Worm (Caenorhabditis elegans): ENCODE data around the gene fbxb-51.

The fbxb-51 gene

DNA sequence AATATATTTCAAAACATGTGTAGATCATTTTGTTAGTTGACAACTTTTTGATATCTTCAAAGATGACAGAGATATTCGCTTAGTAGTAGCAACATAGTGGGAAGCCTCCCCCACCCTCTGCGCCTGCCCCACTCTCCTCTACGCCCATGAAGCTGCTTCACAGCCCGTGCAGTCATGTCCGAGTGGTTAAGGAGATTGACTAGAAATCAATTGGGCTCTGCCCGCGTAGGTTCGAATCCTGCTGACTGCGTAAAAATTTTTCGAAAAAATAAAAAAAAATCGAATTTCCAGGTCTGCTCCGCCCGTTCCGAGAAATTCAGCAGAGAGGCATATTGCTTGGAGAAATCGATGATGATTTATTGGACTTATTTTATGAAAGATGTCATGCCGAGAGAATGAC is 30.6 kb upstream of the fbxb-51 start (continued):
- TF ChIP-seq pax-3 (tag; optimal IDR thresholded peaks at IDR 0.05) (no peak), efl-1 (optimal IDR thresholded peaks at IDR 0.05) (peak; percentile 12 to 20), efl-1 (GFP tag; optimal IDR thresholded peaks at IDR 0.05 in 1 of 2) (peak in 1 of 2 experiments; percentile 89)

- TF ChIP-seq mab-9 (GFP tag; IDR thresholded peaks at IDR 0.05) (no peak), ceh-63 (GFP tag; optimal IDR thresholded peaks at IDR 0.05) (no peak), irx-1 (tag; optimal IDR thresholded peaks at IDR 0.05) (no peak), unc-30 (tag; optimal IDR thresholded peaks at IDR 0.05) (no peak), lsy-2 (tag; optimal IDR thresholded peaks at IDR 0.05) (no peak), nhr-77 (tag; optimal IDR thresholded peaks at IDR 0.05) (no peak), sox-4 (tag; optimal IDR thresholded peaks at IDR 0.05) (no peak), swsn-7 (tag; optimal IDR thresholded peaks at IDR 0.05) (no peak), isw-1 (GFP tag; IDR thresholded peaks at IDR 0.05) (no peak), ztf-4 (tag; optimal IDR thresholded peaks at IDR 0.05) (no peak), lin-39 (tag; optimal IDR thresholded peaks at IDR 0.05) (no peak), Y116A8C.19 (tag; optimal IDR thresholded peaks at IDR 0.05; ENCODE audit: borderline replicate concordance) (no peak), nhr-11 (tag; optimal IDR thresholded peaks at IDR 0.05) (no peak), unc-86 (tag; optimal IDR thresholded peaks at IDR 0.05) (no peak), snpc-4 (tag; optimal IDR thresholded peaks at IDR 0.05) (no peak)
Measured at ce11 chrII:1521956-1522355, 28.6 kb upstream of the fbxb-51 start.

DNA sequence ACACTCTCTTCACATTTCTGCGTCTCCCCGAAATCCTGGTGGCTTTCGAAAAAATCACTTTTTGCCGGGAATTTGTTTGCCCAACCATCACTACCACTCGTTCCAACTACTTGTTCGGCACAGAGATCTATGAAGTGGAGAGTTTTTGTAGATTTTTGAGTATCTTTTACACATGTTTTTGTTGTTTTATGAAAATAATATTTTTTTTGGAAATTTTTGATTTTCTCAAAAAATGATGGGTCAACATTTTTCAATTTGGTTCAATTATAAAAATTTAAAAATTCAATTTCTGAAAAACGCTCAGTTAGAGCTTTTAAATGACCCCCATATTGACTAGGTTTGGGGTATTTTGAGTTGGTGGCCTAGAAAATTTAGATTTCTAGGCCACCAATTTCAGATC is 25.0 kb upstream of the fbxb-51 start, which contains the start of gene Y51H7BR.7:
Gene Y51H7BR.7 (minus strand): TSS at position 101 of the 400 bp plus-strand sequence.
- no peak for TF ChIP-seq ama-1 (optimal IDR thresholded peaks at IDR 0.05)
- no peak for TF ChIP-seq hlh-4 (tag; optimal IDR thresholded peaks at IDR 0.05)
- no peak for TF ChIP-seq zag-1 (tag; optimal IDR thresholded peaks at IDR 0.05)
- TF ChIP-seq lsy-2 (tag; optimal IDR thresholded peaks at IDR 0.05), result no peak
- no peak for TF ChIP-seq unc-86 (tag; optimal IDR thresholded peaks at IDR 0.05)
- no peak for TF ChIP-seq nhr-28 (tag; optimal IDR thresholded peaks at IDR 0.05)
- TF ChIP-seq efl-1 (optimal IDR thresholded peaks at IDR 0.05), result no peak
- TF ChIP-seq efl-1 (GFP tag; optimal IDR thresholded peaks at IDR 0.05 in 1 of 2), result peak in 1 of 2 experiments; percentile 66
- no peak for TF ChIP-seq ceh-88 (GFP tag; IDR thresholded peaks at IDR 0.05)

DNA sequence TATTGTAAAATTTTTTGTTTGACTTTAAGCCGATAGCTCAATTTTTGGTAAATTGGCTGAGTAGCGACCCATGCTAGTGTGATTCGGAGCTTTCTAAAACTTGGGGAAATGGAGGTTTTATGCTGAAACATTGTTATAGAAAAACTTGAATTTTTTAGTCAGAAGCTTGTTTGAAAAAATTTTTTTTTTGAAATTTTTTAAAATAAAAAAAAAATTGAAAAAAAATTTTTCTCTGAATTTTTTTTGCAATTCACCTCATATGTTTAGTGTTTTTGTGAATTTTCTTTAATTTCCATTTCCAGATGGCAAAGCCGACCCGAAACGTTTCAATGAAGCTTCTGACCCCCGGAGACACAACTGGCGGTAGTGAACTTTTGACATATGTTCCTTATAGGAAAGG is 21.5 kb upstream of the fbxb-51 start, which contains the start of gene Y51H7BR.4:
Gene Y51H7BR.4 (plus strand): TSS at position 301 of the 400 bp plus-strand sequence.
- no peak for TF ChIP-seq pax-3 (tag; optimal IDR thresholded peaks at IDR 0.05)
- TF ChIP-seq nhr-77 (tag; optimal IDR thresholded peaks at IDR 0.05), result no peak
- TF ChIP-seq irx-1 (tag; optimal IDR thresholded peaks at IDR 0.05), result no peak

DNA sequence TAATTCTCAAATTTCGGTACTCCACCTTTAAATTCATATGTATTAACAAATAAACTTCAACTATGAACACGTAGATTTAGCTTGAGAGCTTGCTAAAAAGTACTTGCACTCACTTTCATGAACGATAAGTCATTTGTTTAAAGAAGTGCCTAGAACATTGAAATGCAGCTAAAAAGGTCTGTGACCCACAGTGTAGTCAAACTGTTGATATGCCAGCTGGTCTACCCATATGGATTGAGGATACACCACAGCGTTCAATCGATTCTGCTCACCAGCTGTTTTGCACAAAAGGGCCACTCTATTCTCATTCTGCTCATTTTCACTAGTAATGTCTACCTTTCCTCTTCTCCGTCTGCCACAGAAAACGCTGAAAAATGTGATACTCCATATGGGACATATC is 14.6 kb upstream of the fbxb-51 start, which contains the start of gene fbxb-43:
Gene fbxb-43 (plus strand): TSS at position 301 of the 400 bp plus-strand sequence.
- TF ChIP-seq rnt-1 (tag; optimal IDR thresholded peaks at IDR 0.05) (no peak), ces-1 (GFP tag; optimal IDR thresholded peaks at IDR 0.05) (no peak)

DNA sequence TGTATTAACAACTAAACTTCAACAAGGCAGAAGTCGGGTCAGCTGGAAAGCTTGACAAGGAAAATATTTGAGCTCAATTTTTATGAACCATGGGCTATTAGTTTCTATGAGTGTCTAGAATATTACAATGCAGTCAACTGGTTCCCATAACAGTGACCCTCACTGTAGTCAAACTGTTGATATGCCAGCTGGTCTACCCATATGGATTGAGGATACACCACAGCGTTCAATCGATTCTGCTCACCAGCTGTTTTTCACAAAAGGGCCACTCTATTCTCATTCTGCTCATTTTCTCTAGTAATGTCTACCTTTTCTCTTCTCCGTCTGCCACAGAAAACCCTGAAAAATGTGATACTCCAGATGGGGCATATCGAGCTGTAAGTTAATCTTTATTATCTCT is 13.2 kb upstream of the fbxb-51 start, which contains the start of gene fbxb-42:
Gene fbxb-42 (plus strand): TSS at position 301 of the 400 bp plus-strand sequence.
- no peak for TF ChIP-seq dpl-1 (GFP tag; optimal IDR thresholded peaks at IDR 0.05)
- TF ChIP-seq swsn-7 (tag; optimal IDR thresholded peaks at IDR 0.05), result no peak
- TF ChIP-seq fos-1 (tag; optimal IDR thresholded peaks at IDR 0.05), result no peak
- TF ChIP-seq nhr-84 (tag; optimal IDR thresholded peaks at IDR 0.05), result no peak
- TF ChIP-seq fkh-8 (tag; optimal IDR thresholded peaks at IDR 0.05), result no peak
- TF ChIP-seq nhr-85 (tag), result no peak
- no peak for TF ChIP-seq nhr-28 (tag; optimal IDR thresholded peaks at IDR 0.05)
- TF ChIP-seq unc-30 (tag; optimal IDR thresholded peaks at IDR 0.05), result no peak
- TF ChIP-seq nhr-77 (tag; optimal IDR thresholded peaks at IDR 0.05), result no peak
- TF ChIP-seq efl-3 (GFP tag; optimal IDR thresholded peaks at IDR 0.05), result no peak
- TF ChIP-seq nhr-237 (tag; optimal IDR thresholded peaks at IDR 0.05), result no peak

ce11 chrII:1538589-1538988 is 11.9 kb upstream of the fbxb-51 start, which contains the start of gene fbxb-44:
TSS of gene fbxb-44 (plus strand) at chrII:1538889.
- TF ChIP-seq fkh-4 (tag; optimal IDR thresholded peaks at IDR 0.05; ENCODE audit: borderline replicate concordance), result no peak
- TF ChIP-seq efl-1 (optimal IDR thresholded peaks at IDR 0.05), result no peak
- TF ChIP-seq efl-1 (GFP tag; optimal IDR thresholded peaks at IDR 0.05 in 1 of 2), result no peak
- TF ChIP-seq jun-1 (tag; optimal IDR thresholded peaks at IDR 0.05), result no peak
- TF ChIP-seq hlh-4 (tag; optimal IDR thresholded peaks at IDR 0.05), result no peak

Data from whole organism, L1 larva.